Fruit fly (Drosophila melanogaster) whole organism, prepupa: Measurements from ENCODE around the gene CG2962.

Experiments used
- Blimp-1 ChIP-seq: fragments of 200-800 bp; sonication (Bioruptor generic); optimal IDR thresholded peaks from 3 replicates; lab custom pipeline; 2017; ENCODE audit warnings: missing biosample characterization, missing genetic modification characterization, mild to moderate bottlenecking, moderate library complexity, missing genetic modification reagents
- CG10669 ChIP-seq: fragments of 200-800 bp; sonication (Bioruptor generic); optimal IDR thresholded peaks from 3 replicates; lab custom pipeline; 2018; ENCODE audit warnings: missing biosample characterization, mild to moderate bottlenecking, missing genetic modification characterization, moderate library complexity
- CG11294 ChIP-seq: fragments of 200-800 bp; sonication (Bioruptor generic); IDR thresholded peaks from 2 replicates; pipeline ENCODE4 v1.3.6; 2022; ENCODE audit warnings: missing biosample characterization, missing genetic modification characterization
- CG11762 ChIP-seq: fragments of 200-800 bp; sonication (Bioruptor generic); optimal IDR thresholded peaks from 3 replicates; lab custom pipeline; 2016; ENCODE audit warnings: missing biosample characterization, missing genetic modification characterization; ENCODE audit not compliant: insufficient read depth
- CG15336 ChIP-seq: fragments of 200-800 bp; sonication (Bioruptor generic); IDR thresholded peaks from 2 replicates; pipeline ENCODE4 v1.3.6; 2022; ENCODE audit warnings: missing biosample characterization, missing genetic modification characterization
- CG1621 ChIP-seq: fragments of 200-800 bp; sonication (Bioruptor generic); optimal IDR thresholded peaks from 3 replicates; lab custom pipeline; 2018; ENCODE audit warnings: missing biosample characterization, mild to moderate bottlenecking, missing genetic modification characterization
- CG16779 ChIP-seq: fragments of 200-800 bp; sonication (Bioruptor generic); optimal IDR thresholded peaks from 3 replicates; lab custom pipeline; 2017; ENCODE audit warnings: missing biosample characterization, mild to moderate bottlenecking, missing genetic modification characterization
- CG3032 ChIP-seq: fragments of 200-800 bp; optimal IDR thresholded peaks from 2 replicates; lab custom pipeline; 2019; ENCODE audit warnings: missing biosample characterization, mild to moderate bottlenecking, missing genetic modification characterization, moderate library complexity
- CG31627 ChIP-seq: fragments of 200-800 bp; sonication (Bioruptor generic); optimal IDR thresholded peaks from 3 replicates; lab custom pipeline; 2016; ENCODE audit warnings: missing biosample characterization, missing genetic modification characterization
- CG32006 ChIP-seq: fragments of 200-800 bp; sonication (Bioruptor generic); optimal IDR thresholded peaks from 3 replicates; lab custom pipeline; 2017; ENCODE audit warnings: missing biosample characterization, mild to moderate bottlenecking, missing genetic modification characterization
- CG34406 ChIP-seq: fragments of 200-800 bp; sonication (Bioruptor generic); optimal IDR thresholded peaks from 3 replicates; lab custom pipeline; 2016; ENCODE audit warnings: missing biosample characterization, missing genetic modification characterization
- CG4318 ChIP-seq: fragments of 200-800 bp; sonication (Bioruptor generic); optimal IDR thresholded peaks from 3 replicates; lab custom pipeline; 2017; ENCODE audit warnings: missing biosample characterization, mild to moderate bottlenecking, missing genetic modification characterization
- CG6276 ChIP-seq: fragments of 200-800 bp; sonication (Bioruptor generic); optimal IDR thresholded peaks from 2 replicates; lab custom pipeline; 2017; ENCODE audit warnings: missing biosample characterization, mild to moderate bottlenecking, missing genetic modification characterization
- CG6792 ChIP-seq: fragments of 200-800 bp; sonication (Bioruptor generic); optimal IDR thresholded peaks from 3 replicates; lab custom pipeline; 2016; ENCODE audit warnings: missing biosample characterization, missing genetic modification characterization
- CG7368 ChIP-seq: fragments of 200-800 bp; sonication (Bioruptor generic); optimal IDR thresholded peaks from 3 replicates; lab custom pipeline; 2016; ENCODE audit warnings: missing biosample characterization, missing genetic modification characterization
- CG8119 ChIP-seq: fragments of 200-800 bp; sonication (Bioruptor generic); IDR thresholded peaks from 3 replicates; pipeline ENCODE4 v1.3.6; 2022; ENCODE audit warnings: missing biosample characterization, missing genetic modification characterization
- CG8632 ChIP-seq: fragments of 200-800 bp; sonication (Bioruptor generic); optimal IDR thresholded peaks from 3 replicates; lab custom pipeline; 2016; ENCODE audit warnings: missing biosample characterization, missing genetic modification characterization
- CG9139 ChIP-seq: fragments of 200-800 bp; sonication (Bioruptor generic); optimal IDR thresholded peaks from 3 replicates; lab custom pipeline; 2017; ENCODE audit warnings: missing biosample characterization, mild to moderate bottlenecking, missing genetic modification characterization
- Eip75B ChIP-seq: fragments of 200-800 bp; sonication (Bioruptor generic); optimal IDR thresholded peaks from 3 replicates; lab custom pipeline; 2016; ENCODE audit warnings: missing biosample characterization, missing genetic modification characterization
- Eip78C ChIP-seq: fragments of 200-800 bp; sonication (Bioruptor generic); peaks from one replicate; lab custom pipeline; 2016; ENCODE audit warnings: missing biosample characterization, missing genetic modification characterization
- Ets21C ChIP-seq: fragments of 200-800 bp; sonication (Bioruptor generic); optimal IDR thresholded peaks from 3 replicates; lab custom pipeline; 2016; ENCODE audit warnings: missing biosample characterization, missing genetic modification characterization
- Gug ChIP-seq: fragments of 200-800 bp; sonication (Bioruptor generic); IDR thresholded peaks from 2 replicates; pipeline ENCODE4 v1.3.6; 2022; ENCODE audit warnings: missing biosample characterization, missing genetic modification characterization
- Hr38 ChIP-seq: sonication (Bioruptor generic); optimal IDR thresholded peaks from 2 replicates; lab custom pipeline; 2016; ENCODE audit warnings: missing biosample characterization, missing genetic modification characterization
- Hr39 ChIP-seq: fragments of 200-800 bp; sonication (Bioruptor generic); optimal IDR thresholded peaks from 2 replicates; lab custom pipeline; 2016; ENCODE audit warnings: missing biosample characterization, missing genetic modification characterization
- Hr4 ChIP-seq: fragments of 200-800 bp; sonication (Bioruptor generic); optimal IDR thresholded peaks from 3 replicates; lab custom pipeline; 2016; ENCODE audit warnings: missing biosample characterization, missing genetic modification characterization
- Lpt ChIP-seq: fragments of 200-800 bp; sonication (Bioruptor generic); optimal IDR thresholded peaks from 3 replicates; lab custom pipeline; 2016; ENCODE audit warnings: missing biosample characterization, missing genetic modification characterization
- Met ChIP-seq: fragments of 200-800 bp; sonication (Bioruptor generic); optimal IDR thresholded peaks from 3 replicates; lab custom pipeline; 2016; ENCODE audit warnings: missing biosample characterization, missing genetic modification characterization
- OdsH ChIP-seq: fragments of 200-800 bp; sonication (Bioruptor generic); optimal IDR thresholded peaks from 3 replicates; lab custom pipeline; 2016; ENCODE audit warnings: missing biosample characterization, missing genetic modification characterization
- Smox ChIP-seq: fragments of 200-800 bp; sonication (Bioruptor generic); optimal IDR thresholded peaks from 3 replicates; lab custom pipeline; 2016; ENCODE audit warnings: missing biosample characterization, missing genetic modification characterization
- Sox102F ChIP-seq: fragments of 200-800 bp; sonication (Bioruptor generic); optimal IDR thresholded peaks from 2 replicates; lab custom pipeline; 2016; ENCODE audit warnings: missing biosample characterization, mild to moderate bottlenecking, missing genetic modification characterization
- Sox15 ChIP-seq: fragments of 200-800 bp; sonication (Bioruptor generic); optimal IDR thresholded peaks from 3 replicates; lab custom pipeline; 2016; ENCODE audit warnings: missing biosample characterization, missing genetic modification characterization
- achi ChIP-seq: fragments of 200-800 bp; sonication (Bioruptor generic); optimal IDR thresholded peaks from 3 replicates; lab custom pipeline; 2016; ENCODE audit warnings: missing biosample characterization, missing genetic modification characterization
- cyc ChIP-seq: fragments of 200-800 bp; sonication (Bioruptor generic); optimal IDR thresholded peaks from 3 replicates; lab custom pipeline; 2016; ENCODE audit warnings: missing biosample characterization, missing genetic modification characterization
- dac ChIP-seq: fragments of 200-800 bp; sonication (Bioruptor generic); optimal IDR thresholded peaks from 2 replicates; lab custom pipeline; 2017; ENCODE audit warnings: missing biosample characterization, mild to moderate bottlenecking, missing genetic modification characterization
- dsx ChIP-seq: fragments of 200-800 bp; optimal IDR thresholded peaks from 3 replicates; lab custom pipeline; 2019; ENCODE audit warnings: missing biosample characterization, mild to moderate bottlenecking, missing genetic modification characterization, moderate library complexity; ENCODE audit not compliant: poor library complexity, severe bottlenecking
- eg ChIP-seq: fragments of 200-800 bp; sonication (Bioruptor generic); IDR thresholded peaks from 3 replicates; pipeline ENCODE4 v1.3.6; 2022; ENCODE audit warnings: missing biosample characterization, missing genetic modification characterization
- esn ChIP-seq: fragments of 200-800 bp; sonication (Bioruptor generic); optimal IDR thresholded peaks from 2 replicates; lab custom pipeline; 2016; ENCODE audit warnings: missing biosample characterization, mild to moderate bottlenecking, missing genetic modification characterization, moderate library complexity
- fd59A ChIP-seq: fragments of 200-800 bp; sonication (Bioruptor generic); optimal IDR thresholded peaks from 2 replicates; lab custom pipeline; 2017; ENCODE audit warnings: missing biosample characterization, mild to moderate bottlenecking, missing genetic modification characterization, missing genetic modification reagents
- lz ChIP-seq: fragments of 200-800 bp; sonication (Bioruptor generic); optimal IDR thresholded peaks from 3 replicates; lab custom pipeline; 2016; ENCODE audit warnings: missing biosample characterization, missing genetic modification characterization
- net ChIP-seq: fragments of 200-800 bp; sonication (Bioruptor generic); optimal IDR thresholded peaks from 3 replicates; lab custom pipeline; 2016; ENCODE audit warnings: missing biosample characterization, missing genetic modification characterization
- salr ChIP-seq, 2 experiments: fragments of 200-800 bp; sonication (Bioruptor generic); optimal IDR thresholded peaks; 3 replicates each; lab custom pipeline; 2016 to 2018; ENCODE audit warnings: missing biosample characterization in 2 of 2, missing genetic modification characterization in 2 of 2, mild to moderate bottlenecking in 1 of 2
- spab ChIP-seq: fragments of 200-800 bp; sonication (Bioruptor generic); optimal IDR thresholded peaks from 2 replicates; lab custom pipeline; 2017; ENCODE audit warnings: missing biosample characterization, mild to moderate bottlenecking, missing genetic modification characterization, missing genetic modification reagents
- ss ChIP-seq, 2 experiments: fragments of 200-800 bp; sonication (Bioruptor generic); optimal IDR thresholded peaks; 2 replicates in 1 of 2; 3 replicates in 1 of 2; lab custom pipeline; 2017 to 2018; ENCODE audit warnings: mild to moderate bottlenecking in 2 of 2, missing biosample characterization in 2 of 2, missing genetic modification characterization in 2 of 2, moderate library complexity in 1 of 2
- svp ChIP-seq: fragments of 200-800 bp; sonication (Bioruptor generic); peaks from one replicate; lab custom pipeline; 2016; ENCODE audit warnings: missing biosample characterization, missing genetic modification characterization
- topi ChIP-seq: fragments of 200-800 bp; sonication (Bioruptor generic); optimal IDR thresholded peaks from 3 replicates; lab custom pipeline; 2016; ENCODE audit warnings: missing biosample characterization, missing genetic modification characterization
- vri ChIP-seq: fragments of 200-800 bp; sonication (Bioruptor generic); optimal IDR thresholded peaks from 3 replicates; lab custom pipeline; 2016; ENCODE audit warnings: missing biosample characterization, mild to moderate bottlenecking, missing genetic modification characterization

CG2962 gene

dm6 chrX:10244763-10245162, 28.3 kb upstream of the CG2962 start:
- TF ChIP-seq CG6276 (no peak), CG1621 (no peak), spab (GFP tag; lab: Kevin White, UChicago) (no peak), ss (GFP tag; optimal IDR thresholded peaks at IDR 0.05; lab: Kevin White, UChicago) (no peak), esn (GFP tag; lab: Kevin White, UChicago) (no peak), OdsH (no peak), CG8119 (GFP tag; lab: Robert Waterston, UW) (peak; percentile 24; the same call in 2 of the 3 replicates), lz (GFP tag; lab: Kevin White, UChicago) (no peak), CG11762 (no peak), eg (GFP tag; lab: Robert Waterston, UW) (no peak), CG10669 (GFP tag; lab: Kevin White, UChicago) (no peak), Sox102F (no peak), Ets21C (GFP tag; lab: Kevin White, UChicago) (no peak), salr (GFP tag; optimal IDR thresholded peaks at IDR 0.05; lab: Kevin White, UChicago) (no peak), Met (GFP tag; lab: Kevin White, UChicago) (no peak), CG9139 (no peak), achi (GFP tag; lab: Kevin White, UChicago) (no peak), Sox15 (GFP tag; lab: Kevin White, UChicago) (no peak), CG7368 (no peak), CG16779 (no peak), CG15336 (no peak), Gug (GFP tag; lab: Robert Waterston, UW) (no peak), CG8632 (GFP tag; lab: Kevin White, UChicago) (no peak), fd59A (GFP tag; lab: Kevin White, UChicago) (no peak), CG6792 (no peak), net (peak; percentile 19), Hr4 (GFP tag; lab: Kevin White, UChicago) (peak; percentile 22), CG31627 (GFP tag; lab: Kevin White, UChicago) (no peak), CG4318 (GFP tag; lab: Kevin White, UChicago) (no peak), Eip78C (peak; percentile 43), CG32006 (peak; percentile 28)

- no peak for TF ChIP-seq Lpt
- TF ChIP-seq net = no peak
- TF ChIP-seq CG7368 = no peak
- no peak for TF ChIP-seq salr (GFP tag; optimal IDR thresholded peaks at IDR 0.05; lab: Kevin White, UChicago)
- TF ChIP-seq dac (GFP tag; lab: Kevin White, UChicago) = no peak
- no peak for TF ChIP-seq Eip75B (GFP tag; lab: Kevin White, UChicago)
- TF ChIP-seq Blimp-1 (GFP tag; lab: Kevin White, UChicago) = no peak
- no peak for TF ChIP-seq spab (GFP tag; lab: Kevin White, UChicago)
- TF ChIP-seq CG34406 (GFP tag; lab: Kevin White, UChicago) = no peak
- no peak for TF ChIP-seq Smox (GFP tag; lab: Kevin White, UChicago)
- TF ChIP-seq ss (GFP tag; optimal IDR thresholded peaks at IDR 0.05; lab: Kevin White, UChicago) = no peak
- no peak for TF ChIP-seq OdsH
- TF ChIP-seq, all 60 proteins: peak for 0
These were observed 27.1 kb upstream of the CG2962 start for dm6 chrX:10243540-10243939.

dm6 chrX:10242883-10243282, 26.4 kb upstream of the CG2962 start:
- TF ChIP-seq svp (GFP tag; lab: Kevin White, UChicago) (peak; percentile 2), esn (GFP tag; lab: Kevin White, UChicago) (no peak)

- TF ChIP-seq CG11294 (GFP tag; lab: Robert Waterston, UW) (no peak), topi (GFP tag; lab: Kevin White, UChicago) (peak; percentile 36), net (no peak), dac (GFP tag; lab: Kevin White, UChicago) (no peak), Met (GFP tag; lab: Kevin White, UChicago) (peak; percentile 38), ss (GFP tag; optimal IDR thresholded peaks at IDR 0.05; lab: Kevin White, UChicago) (no peak), cyc (peak; percentile 38), svp (GFP tag; lab: Kevin White, UChicago) (peak; percentile 78), Eip78C (peak; percentile 32), CG3032 (tag; lab: Kevin White, UChicago) (no peak), OdsH (peak; percentile 6), dsx (GFP tag; lab: Kevin White, UChicago) (no peak), CG6276 (no peak), Hr38 (GFP tag; lab: Kevin White, UChicago) (no peak), eg (GFP tag; lab: Robert Waterston, UW) (no peak), CG32006 (peak; percentile 13), Lpt (no peak), fd59A (GFP tag; lab: Kevin White, UChicago) (no peak), vri (GFP tag; lab: Kevin White, UChicago) (no peak), Smox (GFP tag; lab: Kevin White, UChicago) (peak; percentile 1), Hr39 (GFP tag; lab: Kevin White, UChicago) (peak; percentile 54), CG6792 (peak; percentile 14), lz (GFP tag; lab: Kevin White, UChicago) (peak; percentile 27)
These were observed 25.5 kb upstream of the CG2962 start for dm6 chrX:10241919-10242318.
